Worm (Caenorhabditis elegans): ENCODE measurements around the gene oac-22.

Gene oac-22

DNA sequence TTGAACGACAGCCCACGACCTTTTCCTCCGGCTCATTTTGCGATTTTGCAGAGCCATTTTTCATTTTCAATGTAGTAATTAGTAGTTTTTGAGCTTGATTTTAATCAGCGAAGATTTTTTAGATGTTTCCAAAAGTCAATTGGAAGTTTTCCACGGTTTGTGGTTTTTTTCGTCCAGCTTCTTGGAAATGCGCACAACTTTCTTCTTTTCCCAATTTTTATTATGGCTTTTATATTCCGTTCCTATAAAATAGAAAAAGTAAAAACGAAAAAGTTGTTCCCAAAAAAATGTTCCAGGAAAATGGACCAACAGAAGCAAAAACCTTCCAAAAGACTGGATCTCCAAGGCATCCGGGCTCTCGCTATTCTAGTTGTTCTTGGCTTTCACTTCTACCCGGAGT is at the start of gene oac-22:
Gene oac-22, plus strand, starts transcription at position 301 of the 400 bp plus-strand sequence.
- TF ChIP-seq hpl-2 (GFP tag; optimal IDR thresholded peaks at IDR 0.05) = no peak
- TF ChIP-seq mdl-1 (tag; optimal IDR thresholded peaks at IDR 0.05) = no peak
- no peak for TF ChIP-seq irx-1 (tag; optimal IDR thresholded peaks at IDR 0.05)
- TF ChIP-seq ceh-8 (GFP tag; optimal IDR thresholded peaks at IDR 0.05) = no peak
- no peak for TF ChIP-seq nhr-28 (tag; optimal IDR thresholded peaks at IDR 0.05)
- TF ChIP-seq nhr-90 (tag; optimal IDR thresholded peaks at IDR 0.05; ENCODE audit: poor library complexity) = no peak
- TF ChIP-seq C16A3.4 (tag; optimal IDR thresholded peaks at IDR 0.05) = no peak

DNA sequence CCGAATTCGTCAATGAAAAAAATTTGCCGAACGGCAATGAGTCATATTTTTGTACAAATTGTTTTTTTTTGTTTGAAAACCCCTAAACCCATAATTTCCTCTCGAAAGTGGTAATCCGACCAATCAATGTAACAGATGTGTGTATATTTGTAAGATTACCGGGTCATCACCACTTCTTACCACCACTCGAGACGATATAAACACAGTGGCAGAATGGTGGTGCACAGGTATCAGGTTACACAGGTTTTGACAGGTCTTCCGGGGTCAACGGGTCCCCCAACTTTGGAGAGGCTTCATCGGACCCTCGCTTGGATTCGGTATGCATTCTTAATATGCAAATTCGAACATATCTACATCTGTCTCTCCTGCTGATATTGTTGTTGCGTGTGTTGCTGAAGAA is 46.8 kb upstream of the oac-22 start:
- TF ChIP-seq zip-4 (GFP tag; optimal IDR thresholded peaks at IDR 0.05) (no peak), snpc-4 (tag; optimal IDR thresholded peaks at IDR 0.05) (no peak), efl-3 (GFP tag; optimal IDR thresholded peaks at IDR 0.05) (no peak), ets-5 (GFP tag; IDR thresholded peaks at IDR 0.05) (no peak), mab-9 (GFP tag; IDR thresholded peaks at IDR 0.05) (no peak), unc-86 (tag; optimal IDR thresholded peaks at IDR 0.05) (no peak), fkh-10 (GFP tag; optimal IDR thresholded peaks at IDR 0.05) (no peak), nhr-71 (tag; optimal IDR thresholded peaks at IDR 0.05) (no peak), swsn-7 (tag; optimal IDR thresholded peaks at IDR 0.05) (no peak), skn-1 (tag; optimal IDR thresholded peaks at IDR 0.05) (no peak), sup-37 (GFP tag; optimal IDR thresholded peaks at IDR 0.05) (no peak), ceh-63 (GFP tag; optimal IDR thresholded peaks at IDR 0.05) (no peak), nhr-84 (tag; optimal IDR thresholded peaks at IDR 0.05) (no peak), elt-3 (tag; optimal IDR thresholded peaks at IDR 0.05) (no peak), fkh-4 (tag; optimal IDR thresholded peaks at IDR 0.05; ENCODE audit: borderline replicate concordance) (no peak), mdl-1 (tag; optimal IDR thresholded peaks at IDR 0.05) (no peak), lsy-2 (tag; optimal IDR thresholded peaks at IDR 0.05) (no peak)

DNA sequence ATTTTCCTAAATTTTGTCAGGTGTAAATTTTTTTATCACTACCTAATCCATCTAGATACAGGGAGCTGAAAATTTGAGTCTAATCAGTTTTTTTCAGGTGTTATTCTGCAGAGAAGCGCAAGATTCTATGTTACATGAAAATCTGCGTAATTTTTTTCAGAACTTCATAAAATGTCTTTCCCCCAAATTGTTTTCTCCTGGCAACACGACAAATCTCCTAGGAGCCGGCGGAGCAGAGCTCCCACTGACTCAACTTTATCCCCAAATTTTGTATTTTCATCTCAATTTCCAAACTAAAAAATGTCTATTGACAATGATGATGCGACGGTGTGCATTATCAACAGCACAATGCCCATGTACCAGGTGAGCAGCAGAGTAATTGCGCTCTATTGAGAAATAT is 46.0 kb upstream of the oac-22 start, which contains the start of gene F28F9.2:
Gene F28F9.2, plus strand, starts transcription at position 301 of the 400 bp plus-strand sequence.
- TF ChIP-seq snu-23 (GFP tag; optimal IDR thresholded peaks at IDR 0.05) (no peak), mab-9 (GFP tag; IDR thresholded peaks at IDR 0.05) (no peak), ama-1 (optimal IDR thresholded peaks at IDR 0.05) (no peak), aly-2 (tag; optimal IDR thresholded peaks at IDR 0.05) (no peak), zag-1 (tag; optimal IDR thresholded peaks at IDR 0.05) (no peak), ceh-63 (GFP tag; optimal IDR thresholded peaks at IDR 0.05) (no peak), nhr-20 (tag; optimal IDR thresholded peaks at IDR 0.05) (no peak), ces-1 (GFP tag; optimal IDR thresholded peaks at IDR 0.05) (no peak), alr-1 (tag; optimal IDR thresholded peaks at IDR 0.05; ENCODE audit: borderline replicate concordance) (no peak), fos-1 (tag; optimal IDR thresholded peaks at IDR 0.05) (no peak), F16B12.6 (tag; optimal IDR thresholded peaks at IDR 0.05) (no peak), lin-15B (tag; optimal IDR thresholded peaks at IDR 0.05) (no peak), ceh-8 (GFP tag; optimal IDR thresholded peaks at IDR 0.05) (no peak), vab-15 (tag; optimal IDR thresholded peaks at IDR 0.05) (no peak), mdl-1 (tag; optimal IDR thresholded peaks at IDR 0.05) (no peak), unc-86 (tag; optimal IDR thresholded peaks at IDR 0.05) (no peak)

DNA sequence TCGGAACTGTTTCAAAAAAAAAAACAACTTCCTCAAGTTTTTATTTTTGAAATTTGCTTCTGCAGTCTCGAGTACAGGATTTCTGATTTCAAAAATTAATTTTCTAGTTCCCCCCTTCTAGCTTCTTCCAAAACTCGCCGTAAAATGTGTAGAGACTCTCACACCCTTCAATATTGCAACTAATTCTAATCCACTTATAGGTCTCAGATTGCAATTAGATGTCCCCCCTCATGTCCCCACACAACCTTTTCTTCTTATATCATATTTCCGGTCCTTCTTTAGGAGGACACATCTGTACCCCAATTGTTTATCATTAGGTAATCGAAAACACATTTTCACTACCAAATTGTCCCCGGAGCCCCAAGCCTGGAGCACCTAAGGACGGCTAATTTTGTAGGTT is 45.0 kb upstream of the oac-22 start:
- TF ChIP-seq Y116A8C.19 (tag; optimal IDR thresholded peaks at IDR 0.05; ENCODE audit: borderline replicate concordance) (no peak), mef-2 (tag; optimal IDR thresholded peaks at IDR 0.05) (no peak), pqm-1 (tag; optimal IDR thresholded peaks at IDR 0.05) (no peak)

DNA sequence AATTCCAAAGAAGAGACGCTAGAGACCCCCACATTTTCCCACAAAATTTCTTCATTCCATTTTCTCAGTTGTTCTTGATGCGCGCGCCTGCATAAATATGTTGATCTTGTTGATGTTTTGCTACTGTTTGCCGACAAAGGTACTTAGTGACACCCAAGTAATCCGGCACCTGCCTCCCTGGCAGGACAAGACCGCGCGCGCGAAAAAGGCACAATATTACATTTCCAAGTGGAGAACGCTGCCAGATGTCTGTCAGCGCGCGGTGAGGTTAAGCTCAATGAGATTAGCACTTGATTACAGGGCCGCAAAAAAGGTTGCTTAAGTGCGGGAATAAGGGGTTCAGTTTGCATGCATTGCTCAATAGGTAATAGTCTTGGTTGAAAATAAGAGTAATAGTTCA is 43.9 kb upstream of the oac-22 start:
- TF ChIP-seq swsn-7 (tag; optimal IDR thresholded peaks at IDR 0.05) (no peak), elt-3 (tag; optimal IDR thresholded peaks at IDR 0.05) (no peak), nhr-76 (tag; optimal IDR thresholded peaks at IDR 0.05) (no peak), ceh-8 (GFP tag; optimal IDR thresholded peaks at IDR 0.05) (no peak), ztf-4 (tag; optimal IDR thresholded peaks at IDR 0.05) (no peak), hlh-17 (GFP tag; optimal IDR thresholded peaks at IDR 0.05; ENCODE audit: borderline replicate concordance) (no peak), sptf-1 (tag; optimal IDR thresholded peaks at IDR 0.05) (no peak), nhr-11 (tag; optimal IDR thresholded peaks at IDR 0.05) (no peak), aha-1 (tag; optimal IDR thresholded peaks at IDR 0.05) (no peak), snpc-4 (tag; optimal IDR thresholded peaks at IDR 0.05) (no peak)
